Fruit fly (Drosophila melanogaster): ENCODE results near the gene CG10011.

- TF ChIP-seq toe (GFP tag; optimal IDR thresholded peaks at IDR 0.05) (no peak), cnc (optimal IDR thresholded peaks at IDR 0.05) (no peak), kay (GFP tag; ENCODE audit: borderline replicate concordance) (no peak), CG11617 (GFP tag; optimal IDR thresholded peaks at IDR 0.05) (no peak), CG12768 (GFP tag; optimal IDR thresholded peaks at IDR 0.05) (no peak), Clk (GFP tag; optimal IDR thresholded peaks at IDR 0.05) (no peak), cic (GFP tag; optimal IDR thresholded peaks at IDR 0.05) (no peak), ovo (GFP tag; optimal IDR thresholded peaks at IDR 0.05) (no peak), CG7101 (tag; optimal IDR thresholded peaks at IDR 0.05) (no peak), CG7045 (GFP tag; optimal IDR thresholded peaks at IDR 0.05) (no peak), Crg-1 (GFP tag; optimal IDR thresholded peaks at IDR 0.05) (no peak), CG5204 (GFP tag; optimal IDR thresholded peaks at IDR 0.05) (no peak), CG14711 (tag; optimal IDR thresholded peaks at IDR 0.05) (no peak)
These were observed 4.0 kb downstream of the CG10011 start for dm6 chr3R:28630861-28631260.

All from whole organism, adult.